Fruit fly (Drosophila melanogaster): ENCODE measurements around the gene Sam-S.

Sam-S gene

dm6 chr2L:114429-114828 lies 7.7 kb downstream of the Sam-S start, which contains the start of gene ND-15:
Gene ND-15 (plus strand): TSS chr2L:114726.
- no peak for TF ChIP-seq CG9948 (tag; optimal IDR thresholded peaks at IDR 0.05)
- TF ChIP-seq CG12605 (GFP tag; IDR thresholded peaks at IDR 0.05), result no peak
- TF ChIP-seq CG4496 (GFP tag; IDR thresholded peaks at IDR 0.05), result no peak
- no peak for TF ChIP-seq CG8301 (tag; optimal IDR thresholded peaks at IDR 0.05)
- TF ChIP-seq CG13204 (GFP tag; optimal IDR thresholded peaks at IDR 0.05), result no peak

- no peak for TF ChIP-seq CG14655 (GFP tag; optimal IDR thresholded peaks at IDR 0.05)
- TF ChIP-seq CG8301 (tag; optimal IDR thresholded peaks at IDR 0.05), result no peak
- no peak for TF ChIP-seq CG4496 (GFP tag; IDR thresholded peaks at IDR 0.05)
- TF ChIP-seq CG9948 (tag; optimal IDR thresholded peaks at IDR 0.05), result no peak
- TF ChIP-seq Snoo (tag; optimal IDR thresholded peaks at IDR 0.05), result no peak
- no peak for TF ChIP-seq fd96Ca (GFP tag; IDR thresholded peaks at IDR 0.05)
- no peak for TF ChIP-seq Pif1B (GFP tag; optimal IDR thresholded peaks at IDR 0.05)
- TF ChIP-seq CG17806 (tag; optimal IDR thresholded peaks at IDR 0.05), result no peak
- no peak for TF ChIP-seq CG15710 (tag; optimal IDR thresholded peaks at IDR 0.05)
- no peak for TF ChIP-seq CG12605 (GFP tag; IDR thresholded peaks at IDR 0.05)
- no peak for TF ChIP-seq rn (GFP tag; IDR thresholded peaks at IDR 0.05)
Observed at dm6 chr2L:116388-116787, 9.7 kb downstream of the Sam-S start, which contains the start of gene CG13694. Gene CG13694 (minus strand): TSS chr2L:116488.

- TF ChIP-seq CG10348 (GFP tag; IDR thresholded peaks at IDR 0.05) (no peak), rn (GFP tag; IDR thresholded peaks at IDR 0.05) (no peak), Ets98B (GFP tag; IDR thresholded peaks at IDR 0.05) (no peak), EcR (GFP tag; optimal IDR thresholded peaks at IDR 0.05) (no peak), fd96Ca (GFP tag; IDR thresholded peaks at IDR 0.05) (no peak), Pif1A (GFP tag; optimal IDR thresholded peaks at IDR 0.05) (no peak), CG32121 (GFP tag; IDR thresholded peaks at IDR 0.05) (no peak), D1 (tag; optimal IDR thresholded peaks at IDR 0.05) (no peak)
Observed at dm6 chr2L:117750-118149, 11.0 kb downstream of the Sam-S start.

- TF ChIP-seq Pif1A (GFP tag; optimal IDR thresholded peaks at IDR 0.05) (peak; percentile 56), CG14655 (GFP tag; optimal IDR thresholded peaks at IDR 0.05) (peak; percentile 28), CG15710 (tag; optimal IDR thresholded peaks at IDR 0.05) (peak; percentile 17), CG8301 (tag; optimal IDR thresholded peaks at IDR 0.05) (peak; percentile 49), CG8159 (tag; optimal IDR thresholded peaks at IDR 0.05) (no peak), gl (tag; optimal IDR thresholded peaks at IDR 0.05) (no peak), Pif1B (GFP tag; optimal IDR thresholded peaks at IDR 0.05) (peak; percentile 30), CG32121 (GFP tag; IDR thresholded peaks at IDR 0.05) (peak; percentile 12; the same call in 1 of the 2 replicates), CG34367 (tag; optimal IDR thresholded peaks at IDR 0.05) (no peak), CG17806 (tag; optimal IDR thresholded peaks at IDR 0.05) (peak; percentile 26)
Observed at dm6 chr2L:120492-121455, 14.1 kb downstream of the Sam-S start.

- no peak for TF ChIP-seq CG8301 (tag; optimal IDR thresholded peaks at IDR 0.05)
- TF ChIP-seq CG10348 (GFP tag; IDR thresholded peaks at IDR 0.05), result no peak
- peak; percentile 33 for TF ChIP-seq CG13204 (GFP tag; optimal IDR thresholded peaks at IDR 0.05)
- TF ChIP-seq CG15710 (tag; optimal IDR thresholded peaks at IDR 0.05), result no peak
- TF ChIP-seq CG17806 (tag; optimal IDR thresholded peaks at IDR 0.05), result no peak
- TF ChIP-seq Pif1A (GFP tag; optimal IDR thresholded peaks at IDR 0.05), result no peak
- TF ChIP-seq D1 (tag; optimal IDR thresholded peaks at IDR 0.05), result no peak
- no peak for TF ChIP-seq CG8159 (tag; optimal IDR thresholded peaks at IDR 0.05)
- TF ChIP-seq CG4496 (GFP tag; IDR thresholded peaks at IDR 0.05), result peak; percentile 73; the same call in 2 of the 3 replicates
- no peak for TF ChIP-seq CG9948 (tag; optimal IDR thresholded peaks at IDR 0.05)
- TF ChIP-seq CG14655 (GFP tag; optimal IDR thresholded peaks at IDR 0.05), result no peak
- no peak for TF ChIP-seq rn (GFP tag; IDR thresholded peaks at IDR 0.05)
- TF ChIP-seq Ets98B (GFP tag; IDR thresholded peaks at IDR 0.05), result peak; percentile 83; the same call in 1 of the 2 replicates
- TF ChIP-seq fd96Ca (GFP tag; IDR thresholded peaks at IDR 0.05), result peak; percentile 71; the same call in 1 of the 3 replicates
- TF ChIP-seq gl (tag; optimal IDR thresholded peaks at IDR 0.05), result no peak
- TF ChIP-seq Snoo (tag; optimal IDR thresholded peaks at IDR 0.05), result no peak
- no peak for TF ChIP-seq CG34367 (tag; optimal IDR thresholded peaks at IDR 0.05)
- TF ChIP-seq CG32121 (GFP tag; IDR thresholded peaks at IDR 0.05), result peak; percentile 42; the same call in 1 of the 2 replicates
- TF ChIP-seq EcR (GFP tag; optimal IDR thresholded peaks at IDR 0.05), result peak; percentile 87
- TF ChIP-seq CG12605 (GFP tag; IDR thresholded peaks at IDR 0.05), result peak; percentile 56
- TF ChIP-seq Pif1B (GFP tag; optimal IDR thresholded peaks at IDR 0.05), result no peak
Observed at dm6 chr2L:121456-121831, 14.7 kb downstream of the Sam-S start, which contains the start of gene CG4822. Gene CG4822 (minus strand): TSS chr2L:121754.

Data from whole organism, pupa.